Worm (Caenorhabditis elegans) whole organism, L4 larva: ENCODE measurements around the gene C25F9.12.

ENCODE experiments used
- F44E2.7 ChIP-seq: fragments of 200-800 bp; sonication (Bioruptor generic); IDR thresholded peaks from 2 replicates; pipeline ENCODE4 v2.1.2; 2022; ENCODE audit warnings: missing genetic modification characterization, missing compliant biosample characterization
- aha-1 ChIP-seq: fragments of 150-350 bp; peaks from one replicate; lab custom pipeline; 2014; ENCODE audit warnings: missing biosample characterization, missing genetic modification characterization
- dve-1 ChIP-seq: sonication (generic microtip); optimal IDR thresholded peaks from 2 replicates; lab custom pipeline; 2017; ENCODE audit warnings: antibody characterized with exemption, mild to moderate bottlenecking, missing genetic modification characterization, missing compliant biosample characterization; ENCODE audit not compliant: insufficient read depth
- egl-27 ChIP-seq: sonication (generic microtip); optimal IDR thresholded peaks from 3 replicates; lab custom pipeline; 2017; ENCODE audit warnings: missing biosample characterization, missing genetic modification reagents, missing genetic modification characterization
- fkh-10 ChIP-seq: fragments of 150-350 bp; optimal IDR thresholded peaks from 2 replicates; lab custom pipeline; 2014; ENCODE audit warnings: missing biosample characterization, missing genetic modification reagents, missing genetic modification characterization
- hlh-30 ChIP-seq: sonication (generic microtip); optimal IDR thresholded peaks from 2 replicates; lab custom pipeline; 2017; ENCODE audit warnings: antibody characterized with exemption, mild to moderate bottlenecking, missing genetic modification characterization, missing compliant biosample characterization; ENCODE audit not compliant: insufficient read depth
- lin-39 ChIP-seq: fragments of 150-350 bp; optimal IDR thresholded peaks from 2 replicates; lab custom pipeline; 2014; ENCODE audit warnings: missing biosample characterization, missing genetic modification reagents, missing genetic modification characterization
- lir-3 ChIP-seq: sonication (generic microtip); optimal IDR thresholded peaks from 2 replicates; lab custom pipeline; 2016; ENCODE audit warnings: mild to moderate bottlenecking, missing genetic modification characterization, missing compliant biosample characterization
- nhr-102 ChIP-seq: sonication (generic microtip); optimal IDR thresholded peaks from 2 replicates; lab custom pipeline; 2016; ENCODE audit warnings: mild to moderate bottlenecking, missing genetic modification characterization, moderate library complexity, missing compliant biosample characterization
- nhr-111 ChIP-seq: fragments of 200-800 bp; sonication (Bioruptor generic); optimal IDR thresholded peaks from 2 replicates; lab custom pipeline; 2018; ENCODE audit warnings: mild to moderate bottlenecking, missing genetic modification characterization, missing compliant biosample characterization
- nhr-25 ChIP-seq: sonication (generic microtip); optimal IDR thresholded peaks from 2 replicates; lab custom pipeline; 2017; ENCODE audit warnings: missing genetic modification characterization, mild to moderate bottlenecking, missing compliant biosample characterization, antibody characterized with exemption, moderate library complexity, borderline replicate concordance; ENCODE audit not compliant: insufficient read depth

ce11 chrV:19377014-19377494, 25.7 kb downstream of the C25F9.12 start, which contains the start of gene nceh-1:
- TF ChIP-seq lin-39 (no peak), F44E2.7 (GFP tag; lab: Robert Waterston, UW) (no peak), nhr-25 (tag; lab: Kevin White, UChicago) (no peak), hlh-30 (tag; lab: Kevin White, UChicago) (no peak), fkh-10 (no peak), nhr-102 (tag; lab: Kevin White, UChicago) (no peak), nhr-111 (GFP tag; lab: Kevin White, UChicago) (no peak), aha-1 (tag; lab: Kevin White, UChicago) (no peak), dve-1 (tag; lab: Kevin White, UChicago) (peak; percentile 68), lir-3 (tag; lab: Kevin White, UChicago) (no peak), egl-27 (tag; lab: Kevin White, UChicago) (no peak)
